Worm (Caenorhabditis elegans) whole organism, midembryonic: ENCODE results near the gene str-207.

Experiments
- T22C8.4 ChIP-seq: fragments of 200-800 bp; sonication (Bioruptor generic); IDR thresholded peaks from 2 replicates; pipeline ENCODE4 v1.3.6; 2022; ENCODE audit warnings: missing genetic modification characterization, missing compliant biosample characterization
- cog-1 ChIP-seq: sonication (generic microtip); optimal IDR thresholded peaks from 2 replicates; lab custom pipeline; 2016; ENCODE audit warnings: missing genetic modification characterization, missing compliant biosample characterization
- flt-1 ChIP-seq: fragments of 200-800 bp; sonication (Bioruptor generic); IDR thresholded peaks from 2 replicates; pipeline ENCODE4 v1.3.6; 2022; ENCODE audit warnings: missing genetic modification characterization, missing compliant biosample characterization
- klf-2 ChIP-seq: fragments of 200-800 bp; sonication (Bioruptor generic); conservative IDR thresholded peaks from 2 replicates; pipeline ENCODE4 v1.3.6; 2022; ENCODE audit warnings: missing genetic modification reagents, missing genetic modification characterization, missing compliant biosample characterization
- ref-1 ChIP-seq: fragments of 200-800 bp; sonication (Bioruptor generic); conservative IDR thresholded peaks from 2 replicates; pipeline ENCODE4 v1.3.6; 2022; ENCODE audit warnings: missing genetic modification reagents, missing genetic modification characterization, missing compliant biosample characterization
- ztf-23 ChIP-seq: fragments of 200-800 bp; sonication (Bioruptor generic); IDR thresholded peaks from 2 replicates; pipeline ENCODE4 v1.3.6; 2022; ENCODE audit warnings: missing genetic modification reagents, missing genetic modification characterization, missing compliant biosample characterization
- ztf-29 ChIP-seq: fragments of 200-800 bp; sonication (Bioruptor generic); IDR thresholded peaks from 2 replicates; pipeline ENCODE4 v1.3.6; 2022; ENCODE audit warnings: missing genetic modification reagents, missing genetic modification characterization, missing compliant biosample characterization

- TF ChIP-seq ztf-29 (GFP tag; lab: Robert Waterston, UW) (no peak), cog-1 (tag; lab: Kevin White, UChicago) (no peak), klf-2 (no peak), flt-1 (no peak), ztf-23 (GFP tag; lab: Robert Waterston, UW) (no peak), ref-1 (GFP tag; lab: Robert Waterston, UW) (no peak), T22C8.4 (GFP tag; lab: Robert Waterston, UW) (no peak)
Measured at ce11 chrV:4968775-4969174, 17.2 kb downstream of the str-207 start.
